Fruit fly (Drosophila melanogaster): Measurements from ENCODE around the gene Had1.

The Had1 gene

DNA sequence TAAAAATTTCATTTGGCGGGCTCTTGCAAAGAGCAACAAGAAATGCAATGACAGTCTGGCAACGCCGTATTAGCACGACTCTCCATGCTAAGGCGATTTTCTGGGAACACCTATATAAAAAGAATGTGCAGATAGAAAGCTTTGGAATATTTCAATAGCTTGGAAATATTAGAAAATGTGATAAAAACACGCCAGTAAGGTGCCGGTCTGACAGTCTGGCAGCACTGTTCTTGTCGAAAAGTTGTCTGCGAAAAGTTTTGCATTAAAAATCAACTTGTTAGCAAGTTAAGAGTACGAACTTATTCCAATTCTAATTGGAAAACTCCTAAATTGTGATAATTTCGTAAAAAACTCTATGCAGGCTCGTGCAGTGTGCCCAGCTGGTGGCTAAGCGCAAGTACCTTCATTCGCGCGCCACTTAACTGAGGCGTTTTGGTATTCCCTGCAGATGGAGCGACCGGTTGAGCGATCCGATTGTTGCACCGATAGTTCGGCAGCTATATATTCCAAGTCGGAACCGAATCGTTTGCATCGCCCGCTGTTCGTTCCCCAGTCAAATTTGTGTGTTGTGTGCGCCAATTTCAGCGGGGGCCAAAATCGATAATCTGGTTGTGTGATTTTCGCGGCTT, 30.5 kb downstream of the Had1 start, which contains the start of gene eas (continued):
- TF ChIP-seq CG2712 (tag; optimal IDR thresholded peaks at IDR 0.05) (peak; percentile 13), zf30C (GFP tag; optimal IDR thresholded peaks at IDR 0.05) (peak; percentile 4), unc-4 (GFP tag; IDR thresholded peaks at IDR 0.05; ENCODE audit: partially characterized antibody) (peak; percentile 75), CG9215 (GFP tag; IDR thresholded peaks at IDR 0.05) (0 out of 2 replicates have a peak, but pooled peaks have one; percentile 21), sens (GFP tag) (peak; percentile 88)

DNA sequence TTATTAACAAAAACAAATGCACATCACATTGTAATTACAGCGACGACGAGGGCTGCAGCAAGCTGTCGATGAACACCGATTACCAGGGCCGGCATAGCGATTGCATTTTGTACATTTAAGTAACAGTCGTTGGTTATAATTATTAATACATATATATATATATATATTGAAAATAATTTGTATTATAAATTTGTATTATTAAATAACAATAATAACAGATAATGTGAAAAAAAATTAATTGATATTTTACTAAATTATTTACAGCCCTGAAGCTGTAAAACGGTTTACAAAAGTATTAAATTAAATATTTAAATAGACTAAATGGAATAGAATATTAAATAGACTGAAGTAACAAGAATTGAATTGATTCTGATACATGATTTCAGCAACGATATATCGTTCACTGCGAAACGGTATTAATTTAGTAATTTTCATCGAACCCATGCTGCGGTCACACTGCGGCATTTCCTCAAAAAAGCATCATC, 32.6 kb downstream of the Had1 start, which contains the start of the genes kat80 and Prosalpha4:
Gene kat80, minus strand, starts transcription at position 327 of the 485 bp plus-strand sequence.
Gene Prosalpha4, plus strand, starts transcription at position 417 of the 485 bp plus-strand sequence.
- TF ChIP-seq MTF-1 (GFP tag; optimal IDR thresholded peaks at IDR 0.05; ENCODE audit: borderline replicate concordance) (no peak), CG6854 (GFP tag; optimal IDR thresholded peaks at IDR 0.05) (no peak), kah (GFP tag; optimal IDR thresholded peaks at IDR 0.05) (no peak), CG11093 (GFP tag; IDR thresholded peaks at IDR 0.05) (no peak), rib (GFP tag; IDR thresholded peaks at IDR 0.05) (no peak), HmgZ (tag; optimal IDR thresholded peaks at IDR 0.05) (no peak), kay (GFP tag; optimal IDR thresholded peaks at IDR 0.05) (no peak), CG7928 (GFP tag; optimal IDR thresholded peaks at IDR 0.05) (peak; percentile 96), CG13775 (GFP tag; optimal IDR thresholded peaks at IDR 0.05) (peak; percentile 58), fu2 (GFP tag; optimal IDR thresholded peaks at IDR 0.05) (no peak), CG6175 (GFP tag; IDR thresholded peaks at IDR 0.05) (no peak), CG17328 (GFP tag; IDR thresholded peaks at IDR 0.05) (0 out of 2 replicates have a peak, but pooled peaks have one; percentile 11), C15 (GFP tag; IDR thresholded peaks at IDR 0.05) (no peak), Bgb (GFP tag; IDR thresholded peaks at IDR 0.05; ENCODE audit: partially characterized antibody) (peak; percentile 79), slou (GFP tag; optimal IDR thresholded peaks at IDR 0.05) (no peak), CG9932 (GFP tag; IDR thresholded peaks at IDR 0.05) (peak; percentile 64), exex (tag; optimal IDR thresholded peaks at IDR 0.05) (peak; percentile 70), pzg (GFP tag; optimal IDR thresholded peaks at IDR 0.05) (peak; percentile 43), bowl (GFP tag; IDR thresholded peaks at IDR 0.05) (no peak), CG7271 (tag; optimal IDR thresholded peaks at IDR 0.05) (no peak), CG10565 (GFP tag; optimal IDR thresholded peaks at IDR 0.05) (no peak), CG15696 (tag; optimal IDR thresholded peaks at IDR 0.05) (peak; percentile 47), CG33557 (GFP tag; optimal IDR thresholded peaks at IDR 0.05) (no peak), gce (GFP tag; IDR thresholded peaks at IDR 0.05) (no peak), NC2α (GFP tag; optimal IDR thresholded peaks at IDR 0.05) (no peak), CG3838 (GFP tag; optimal IDR thresholded peaks at IDR 0.05) (no peak), pros (GFP tag; optimal IDR thresholded peaks at IDR 0.05) (no peak), CG12155 (GFP tag; optimal IDR thresholded peaks at IDR 0.05) (no peak), Kr (GFP tag; optimal IDR thresholded peaks at IDR 0.05) (no peak), Side (GFP tag; optimal IDR thresholded peaks at IDR 0.05) (no peak), Tbp (GFP tag; optimal IDR thresholded peaks at IDR 0.05) (no peak), Fer3 (tag; optimal IDR thresholded peaks at IDR 0.05) (peak; percentile 18), CG12071 (GFP tag; optimal IDR thresholded peaks at IDR 0.05) (no peak), CG10321 (GFP tag; IDR thresholded peaks at IDR 0.05) (no peak), Hmx (GFP tag; optimal IDR thresholded peaks at IDR 0.05) (no peak), jumu (GFP tag; optimal IDR thresholded peaks at IDR 0.05) (no peak), CG15514 (GFP tag; optimal IDR thresholded peaks at IDR 0.05) (peak; percentile 58), p53 (GFP tag; optimal IDR thresholded peaks at IDR 0.05) (no peak), CG2199 (GFP tag; IDR thresholded peaks at IDR 0.05) (no peak), Hand (GFP tag; optimal IDR thresholded peaks at IDR 0.05) (no peak), otp (GFP tag; IDR thresholded peaks at IDR 0.05) (no peak), Ada2b (GFP tag; IDR thresholded peaks at IDR 0.05) (no peak), H15 (GFP tag; IDR thresholded peaks at IDR 0.05) (no peak), CG7745 (tag; optimal IDR thresholded peaks at IDR 0.05) (no peak), hth (optimal IDR thresholded peaks at IDR 0.05) (no peak)

Measured in whole organism, embryonic.